Worm (Caenorhabditis elegans): ENCODE data around the gene npr-1.

The npr-1 gene

DNA sequence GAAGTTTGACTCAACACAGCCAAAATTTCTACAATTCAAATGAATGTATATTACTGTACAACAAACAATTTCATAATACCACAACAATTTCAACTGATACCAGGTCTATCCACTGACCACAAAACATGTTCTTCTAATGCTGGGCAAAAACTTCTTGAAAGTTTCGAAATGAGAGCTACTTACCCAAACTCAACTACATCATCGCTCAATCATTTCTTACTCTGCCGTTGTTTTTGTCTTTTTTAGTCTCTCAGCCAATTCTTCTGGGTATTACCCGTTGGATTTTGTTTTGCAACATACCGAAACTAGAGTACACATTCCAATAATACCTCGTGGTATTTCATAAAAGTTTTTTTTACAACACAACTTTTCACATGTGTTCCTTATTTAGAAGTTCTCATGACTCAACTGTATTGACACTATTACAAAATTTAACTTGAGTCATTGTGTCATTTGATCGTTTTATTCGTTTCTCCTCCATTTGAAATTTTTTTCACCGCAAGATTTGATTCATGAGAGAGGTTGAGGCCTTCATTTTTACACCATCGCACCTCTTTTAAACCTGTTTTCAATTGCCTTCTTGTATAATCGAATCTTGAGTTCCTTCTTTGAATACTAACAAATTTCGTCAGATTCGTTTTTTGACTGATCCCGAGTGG lies 13.5 kb upstream of the npr-1 start, which contains the start of gene F43C9.2:
F43C9.2 (plus strand) TSS at position 497 of the 659 bp plus-strand sequence.
- no peak for TF ChIP-seq mep-1 (tag; optimal IDR thresholded peaks at IDR 0.05)
- TF ChIP-seq hlh-30 (tag; optimal IDR thresholded peaks at IDR 0.05; ENCODE audit: insufficient read depth), result peak; percentile 17
- peak; percentile 92 for TF ChIP-seq aha-1 (tag)
- no peak for TF ChIP-seq pha-4 (GFP tag; IDR thresholded peaks at IDR 0.05)
- TF ChIP-seq pha-4 (tag; optimal IDR thresholded peaks at IDR 0.05), result no peak
- TF ChIP-seq unc-62 (GFP tag; optimal IDR thresholded peaks at IDR 0.05 in 1 of 2), result peak in 1 of 2 experiments; percentile 56
- TF ChIP-seq unc-62 (tag; optimal IDR thresholded peaks at IDR 0.05), result no peak
- no peak for TF ChIP-seq nhr-11 (tag; optimal IDR thresholded peaks at IDR 0.05)
- no peak for TF ChIP-seq nhr-6 (tag; optimal IDR thresholded peaks at IDR 0.05)
- no peak for TF ChIP-seq ceh-62 (tag; optimal IDR thresholded peaks at IDR 0.05)
- no peak for TF ChIP-seq lin-1 (GFP tag; IDR thresholded peaks at IDR 0.05)
- no peak for TF ChIP-seq F44E2.7 (GFP tag; IDR thresholded peaks at IDR 0.05)

DNA sequence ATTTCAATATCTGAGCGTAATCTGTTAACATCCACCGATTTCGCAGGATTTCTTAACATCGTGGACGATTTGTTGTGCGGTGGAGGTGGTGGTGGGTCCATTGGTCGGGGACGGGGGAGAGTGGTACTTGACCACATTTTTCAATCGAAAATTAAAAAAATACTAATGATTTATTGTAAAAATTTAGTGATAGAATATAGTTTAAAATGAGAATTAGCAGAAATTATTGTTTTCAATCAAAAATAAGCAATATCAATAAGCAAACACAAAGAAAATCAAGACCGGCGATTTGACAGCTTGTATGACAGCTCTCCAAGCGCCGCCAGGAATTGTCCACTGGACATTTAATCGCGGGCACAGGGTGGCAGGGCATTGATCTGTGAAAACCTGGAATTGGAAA lies 12.4 kb upstream of the npr-1 start, which contains the start of gene hum-10:
hum-10 (minus strand) TSS at position 101 of the 400 bp plus-strand sequence.
- no peak for TF ChIP-seq lsy-2 (tag; optimal IDR thresholded peaks at IDR 0.05)
- TF ChIP-seq madf-9 (GFP tag; conservative IDR thresholded peaks at IDR 0.05), result no peak
- no peak for TF ChIP-seq T26A8.4 (GFP tag; IDR thresholded peaks at IDR 0.05)

DNA sequence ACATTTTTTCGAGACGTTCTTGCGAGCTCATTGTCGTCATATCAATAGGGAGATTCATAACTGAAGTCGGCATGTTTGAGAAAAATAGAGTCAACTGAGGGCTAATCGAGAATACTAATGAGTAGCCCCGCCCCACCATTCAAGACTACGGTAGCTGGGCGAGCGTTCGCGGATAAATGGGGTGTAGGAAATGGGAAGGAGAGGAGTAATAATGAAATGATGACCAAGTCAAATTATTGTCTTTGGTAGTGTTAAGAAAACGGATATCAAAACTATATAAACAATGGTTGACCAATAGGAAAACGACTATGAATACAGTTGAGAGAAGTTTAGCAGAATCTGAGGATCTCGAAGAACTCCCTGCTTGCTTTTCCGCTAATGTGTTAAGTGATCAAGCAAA lies 8.2 kb downstream of the npr-1 start, which contains the start of gene mls-2:
mls-2 (minus strand) TSS at position 101 of the 400 bp plus-strand sequence.
- TF ChIP-seq dpl-1 (GFP tag; optimal IDR thresholded peaks at IDR 0.05) (no peak), dmd-6 (GFP tag; IDR thresholded peaks at IDR 0.05) (no peak), daf-8 (GFP tag; IDR thresholded peaks at IDR 0.05) (no peak), duxl-1 (tag; optimal IDR thresholded peaks at IDR 0.05; ENCODE audit: poor library complexity) (no peak), saeg-2 (GFP tag; IDR thresholded peaks at IDR 0.05) (no peak), lin-29 (GFP tag; IDR thresholded peaks at IDR 0.05) (no peak), nhr-48 (tag; optimal IDR thresholded peaks at IDR 0.05) (no peak), T26A8.4 (GFP tag; IDR thresholded peaks at IDR 0.05) (no peak)

DNA sequence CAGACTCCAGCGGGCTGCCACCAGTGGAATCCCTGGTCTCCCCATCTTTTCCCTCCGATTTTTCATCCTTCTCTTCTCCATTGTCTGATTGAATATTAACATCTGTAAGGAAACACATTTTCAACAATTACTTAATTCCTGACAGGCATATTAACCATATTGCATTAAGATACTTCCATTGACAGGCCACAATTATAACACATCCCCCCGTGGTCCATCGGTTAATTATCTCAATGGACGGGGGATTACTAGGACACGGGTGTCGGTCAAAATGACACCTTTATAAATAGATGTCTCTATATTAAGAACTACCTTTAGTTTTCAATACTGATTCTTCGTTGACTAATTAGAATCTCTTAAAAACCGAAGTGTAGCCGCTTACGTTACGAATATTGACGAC lies 10.1 kb downstream of the npr-1 start:
- TF ChIP-seq jun-1 (tag; optimal IDR thresholded peaks at IDR 0.05), result no peak
- no peak for TF ChIP-seq ceh-82 (tag; optimal IDR thresholded peaks at IDR 0.05)
- TF ChIP-seq tag-97 (GFP tag; IDR thresholded peaks at IDR 0.05), result no peak
- TF ChIP-seq lin-15B (tag; optimal IDR thresholded peaks at IDR 0.05), result no peak
- no peak for TF ChIP-seq vab-7 (GFP tag; IDR thresholded peaks at IDR 0.05)
- no peak for TF ChIP-seq hlh-11 (tag; optimal IDR thresholded peaks at IDR 0.05)

DNA sequence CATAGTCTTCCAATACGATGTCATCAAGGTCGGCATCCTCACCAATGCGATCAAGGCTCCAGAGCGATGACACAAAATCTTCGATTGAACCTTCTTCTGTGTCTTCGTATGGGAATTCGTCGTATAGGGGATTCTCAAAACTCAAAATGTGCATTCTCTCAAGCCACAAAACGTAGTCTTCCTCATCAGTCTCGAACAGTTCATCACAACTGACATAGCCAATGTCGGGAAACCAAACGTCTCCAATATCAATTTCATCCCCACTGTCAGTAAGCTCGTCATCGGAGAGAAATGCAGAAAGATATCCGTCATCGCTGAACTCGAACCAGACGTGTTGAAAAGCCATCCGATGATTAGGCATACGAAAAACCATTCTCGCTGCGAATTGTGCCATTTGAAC lies 15.1 kb downstream of the npr-1 start, which contains the start of gene C39E6.2:
C39E6.2 (minus strand) TSS at position 394 of the 400 bp plus-strand sequence.
- TF ChIP-seq vab-7 (GFP tag; IDR thresholded peaks at IDR 0.05) (no peak), zip-11 (GFP tag; IDR thresholded peaks at IDR 0.05) (no peak), unc-62 (GFP tag; optimal IDR thresholded peaks at IDR 0.05 in 1 of 2) (peak in 1 of 2 experiments; percentile 94), unc-62 (tag; optimal IDR thresholded peaks at IDR 0.05) (no peak), php-3 (GFP tag; IDR thresholded peaks at IDR 0.05) (no peak)

DNA sequence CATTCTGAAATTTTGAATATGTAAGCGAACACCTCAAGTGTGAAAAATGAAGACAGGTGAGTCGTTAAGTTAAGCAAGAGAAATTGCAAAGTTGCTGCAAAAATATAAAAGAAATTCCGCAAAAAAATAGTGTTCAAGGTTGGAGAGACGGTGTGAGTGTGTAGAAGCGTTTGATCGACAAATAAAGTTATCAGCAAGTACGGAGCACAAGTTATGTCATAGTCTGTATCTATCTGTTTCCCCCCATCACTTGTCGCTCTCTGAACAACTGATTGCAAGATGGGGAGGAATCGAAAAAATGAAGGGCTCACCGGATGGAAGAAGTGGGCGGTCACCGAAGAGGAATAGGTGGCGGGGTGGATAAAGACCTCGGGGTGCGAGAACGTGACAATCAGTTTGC lies 20.7 kb downstream of the npr-1 start, which contains the start of gene lon-2:
lon-2 (minus strand) TSS at position 4 of the 400 bp plus-strand sequence.
- TF ChIP-seq dve-1 (tag; optimal IDR thresholded peaks at IDR 0.05; ENCODE audit: insufficient read depth), result peak; percentile 14
- TF ChIP-seq duxl-1 (tag; optimal IDR thresholded peaks at IDR 0.05; ENCODE audit: poor library complexity), result no peak
- peak; percentile 43 for TF ChIP-seq hlh-11 (tag; optimal IDR thresholded peaks at IDR 0.05)
- TF ChIP-seq daf-16 (GFP tag; optimal IDR thresholded peaks at IDR 0.05), result no peak
- TF ChIP-seq daf-16 (tag; optimal IDR thresholded peaks at IDR 0.05), result peak; percentile 22
- TF ChIP-seq egl-43 (GFP tag; IDR thresholded peaks at IDR 0.05), result no peak
- peak; percentile 81 for TF ChIP-seq nhr-28 (tag; optimal IDR thresholded peaks at IDR 0.05)
- no peak for TF ChIP-seq hif-1 (tag; optimal IDR thresholded peaks at IDR 0.05)
- TF ChIP-seq lir-3 (tag; optimal IDR thresholded peaks at IDR 0.05), result no peak
- no peak for TF ChIP-seq gei-8 (GFP tag; optimal IDR thresholded peaks at IDR 0.05)
- no peak for TF ChIP-seq madf-5 (GFP tag; IDR thresholded peaks at IDR 0.05)
- no peak for TF ChIP-seq cey-2 (tag; optimal IDR thresholded peaks at IDR 0.05; ENCODE audit: borderline replicate concordance, insufficient read depth)
- peak; percentile 80 for TF ChIP-seq pqm-1 (tag; optimal IDR thresholded peaks at IDR 0.05)
- no peak for TF ChIP-seq lim-7 (GFP tag; IDR thresholded peaks at IDR 0.05)
- no peak for TF ChIP-seq ceh-32 (tag; optimal IDR thresholded peaks at IDR 0.05; ENCODE audit: poor library complexity)

All from whole organism, L4 larva.